Fruit fly (Drosophila melanogaster): ENCODE data around the gene mia.

The mia gene

dm6 chr3R:5587863-5588519 lies 37.0 kb upstream of the mia start, which contains the start of gene CG2926:
TSS of gene CG2926 (minus strand) at chr3R:5588380.
- TF ChIP-seq ey (GFP tag; optimal IDR thresholded peaks at IDR 0.05) (peak; percentile 34), jim (GFP tag; optimal IDR thresholded peaks at IDR 0.05) (peak; percentile 58), rgr (GFP tag; optimal IDR thresholded peaks at IDR 0.05) (no peak), CG9705 (GFP tag; optimal IDR thresholded peaks at IDR 0.05) (peak; percentile 16), h (GFP tag; optimal IDR thresholded peaks at IDR 0.05) (peak; percentile 54), Hr83 (GFP tag; optimal IDR thresholded peaks at IDR 0.05; ENCODE audit: poor library complexity, severe bottlenecking) (peak; percentile 88), foxo (GFP tag; optimal IDR thresholded peaks at IDR 0.05) (no peak), OdsH (GFP tag; optimal IDR thresholded peaks at IDR 0.05) (peak; percentile 15), woc (GFP tag; optimal IDR thresholded peaks at IDR 0.05) (no peak)

dm6 chr3R:5573883-5574282 lies 22.9 kb upstream of the mia start:
- TF ChIP-seq GATAd (GFP tag; optimal IDR thresholded peaks at IDR 0.05) (no peak), OdsH (GFP tag; optimal IDR thresholded peaks at IDR 0.05) (no peak), ey (GFP tag; optimal IDR thresholded peaks at IDR 0.05) (no peak), br (GFP tag; optimal IDR thresholded peaks at IDR 0.05) (peak; percentile 4), Dfd (GFP tag; optimal IDR thresholded peaks at IDR 0.05) (no peak)

- TF ChIP-seq HLH106 (tag; optimal IDR thresholded peaks at IDR 0.05), result peak; percentile 30
- TF ChIP-seq woc (GFP tag; optimal IDR thresholded peaks at IDR 0.05), result peak; percentile 20
- peak in 1 of 2 experiments; percentile 26 for TF ChIP-seq foxo (GFP tag; optimal IDR thresholded peaks at IDR 0.05)
- TF ChIP-seq N (GFP tag; optimal IDR thresholded peaks at IDR 0.05), result no peak
- no peak for TF ChIP-seq sage (GFP tag; optimal IDR thresholded peaks at IDR 0.05)
- TF ChIP-seq CG9705 (GFP tag; optimal IDR thresholded peaks at IDR 0.05), result no peak
- peak; percentile 37 for TF ChIP-seq Sp1 (GFP tag; optimal IDR thresholded peaks at IDR 0.05)
- no peak for TF ChIP-seq Dfd (GFP tag; optimal IDR thresholded peaks at IDR 0.05)
- TF ChIP-seq fru (GFP tag; optimal IDR thresholded peaks at IDR 0.05), result peak; percentile 2
- no peak for TF ChIP-seq Jra (GFP tag; optimal IDR thresholded peaks at IDR 0.05)
- no peak for TF ChIP-seq br (GFP tag; optimal IDR thresholded peaks at IDR 0.05)
Measured at dm6 chr3R:5572900-5573665, 22.1 kb upstream of the mia start.

dm6 chr3R:5571756-5572155 lies 20.8 kb upstream of the mia start:
- TF ChIP-seq Rel (GFP tag; optimal IDR thresholded peaks at IDR 0.05) (no peak), Rel (tag; optimal IDR thresholded peaks at IDR 0.05) (peak; percentile 28), woc (GFP tag; optimal IDR thresholded peaks at IDR 0.05) (no peak), Hnf4 (GFP tag; optimal IDR thresholded peaks at IDR 0.05) (no peak), br (GFP tag; optimal IDR thresholded peaks at IDR 0.05) (no peak)

- TF ChIP-seq Hnf4 (GFP tag; optimal IDR thresholded peaks at IDR 0.05) (no peak), Hr78 (GFP tag; optimal IDR thresholded peaks at IDR 0.05) (no peak), Vsx2 (GFP tag; optimal IDR thresholded peaks at IDR 0.05; ENCODE audit: partially characterized antibody) (no peak), woc (GFP tag; optimal IDR thresholded peaks at IDR 0.05) (no peak), OdsH (GFP tag; optimal IDR thresholded peaks at IDR 0.05) (no peak), Hr83 (GFP tag; optimal IDR thresholded peaks at IDR 0.05; ENCODE audit: poor library complexity, severe bottlenecking) (no peak)
Measured at dm6 chr3R:5571437-5571750, 20.4 kb upstream of the mia start.

dm6 chr3R:5570635-5571436 lies 19.9 kb upstream of the mia start, which contains the start of gene CRMP:
TSS of gene CRMP (plus strand) at chr3R:5571108.
- TF ChIP-seq foxo (GFP tag; optimal IDR thresholded peaks at IDR 0.05), result peak in 1 of 2 experiments; percentile 11
- TF ChIP-seq Dif (GFP tag; optimal IDR thresholded peaks at IDR 0.05; ENCODE audit: partially characterized antibody), result no peak
- no peak for TF ChIP-seq N (GFP tag; optimal IDR thresholded peaks at IDR 0.05)
- TF ChIP-seq brk (GFP tag; optimal IDR thresholded peaks at IDR 0.05), result no peak
- no peak for TF ChIP-seq fru (GFP tag; optimal IDR thresholded peaks at IDR 0.05)
- TF ChIP-seq pan (optimal IDR thresholded peaks at IDR 0.05), result no peak
- TF ChIP-seq OdsH (GFP tag; optimal IDR thresholded peaks at IDR 0.05), result no peak
- TF ChIP-seq Myc (optimal IDR thresholded peaks at IDR 0.05), result no peak

Data from whole organism, wandering third instar larva.